Worm (Caenorhabditis elegans): Measurements from ENCODE around the gene Y51A2B.2.

DNA sequence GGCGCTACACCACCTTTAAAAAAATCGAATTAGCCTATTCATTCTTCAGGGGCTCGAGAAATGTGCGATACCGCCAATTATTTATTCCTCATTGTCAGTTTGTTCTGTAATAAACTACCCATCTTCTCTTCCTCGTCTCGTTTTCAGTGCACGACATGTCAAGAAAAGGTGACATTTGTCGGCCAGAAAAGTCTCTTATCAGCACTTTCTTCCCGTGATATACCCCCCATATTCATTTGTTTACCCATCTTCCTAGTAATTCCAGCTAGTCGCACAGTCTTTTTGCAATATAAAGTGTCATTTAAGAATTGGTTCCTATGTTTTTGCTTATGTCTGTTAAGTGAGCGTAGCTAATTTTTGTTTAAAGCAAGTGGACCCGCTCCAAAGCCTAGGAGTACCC, 49.8 kb upstream of the Y51A2B.2 start:
- TF ChIP-seq ztf-3 (GFP tag; optimal IDR thresholded peaks at IDR 0.05): no peak
- TF ChIP-seq nhr-90 (tag; optimal IDR thresholded peaks at IDR 0.05): no peak
- no peak for TF ChIP-seq sea-2 (GFP tag; IDR thresholded peaks at IDR 0.05)
- TF ChIP-seq snpc-4 (GFP tag; optimal IDR thresholded peaks at IDR 0.05): no peak
- no peak for TF ChIP-seq snpc-4 (tag; optimal IDR thresholded peaks at IDR 0.05)
- TF ChIP-seq pha-4 (tag; optimal IDR thresholded peaks at IDR 0.05): no peak
- 0 out of 2 replicates have a peak, but pooled peaks have one; percentile 21 for TF ChIP-seq dox-1 (GFP tag; IDR thresholded peaks at IDR 0.05)
- no peak for TF ChIP-seq pbrm-1 (GFP tag; IDR thresholded peaks at IDR 0.05)
- TF ChIP-seq ama-1 (optimal IDR thresholded peaks at IDR 0.05): no peak
- TF ChIP-seq ama-1 (GFP tag; optimal IDR thresholded peaks at IDR 0.05): no peak
- TF ChIP-seq lag-1 (GFP tag; IDR thresholded peaks at IDR 0.05): no peak
- TF ChIP-seq cebp-2 (GFP tag; IDR thresholded peaks at IDR 0.05): no peak
- TF ChIP-seq hmg-1.2 (GFP tag; IDR thresholded peaks at IDR 0.05): no peak
- no peak for TF ChIP-seq tbp1 (GFP tag; optimal IDR thresholded peaks at IDR 0.05)

Data from whole organism, young adult.